Worm (Caenorhabditis elegans) whole organism, young adult: ENCODE results near the gene cyp-33E1.

Experiments used
- B0336.3 ChIP-seq: fragments of 200-800 bp; sonication (Bioruptor generic); IDR thresholded peaks from 2 replicates; pipeline ENCODE4 v1.3.6; 2022; ENCODE audit warnings: missing genetic modification characterization, missing compliant biosample characterization
- akir-1 ChIP-seq: fragments of 200-800 bp; sonication (Bioruptor generic); optimal IDR thresholded peaks from 2 replicates; lab custom pipeline; 2018; ENCODE audit warnings: mild to moderate bottlenecking, missing genetic modification characterization, moderate library complexity, missing compliant biosample characterization
- bed-2 ChIP-seq: fragments of 200-800 bp; sonication (Bioruptor generic); IDR thresholded peaks from 2 replicates; pipeline ENCODE4 v1.3.6; 2022; ENCODE audit warnings: missing genetic modification reagents, missing genetic modification characterization, missing compliant biosample characterization
- dpff-1 ChIP-seq: sonication (generic microtip); optimal IDR thresholded peaks from 2 replicates; lab custom pipeline; 2017; ENCODE audit warnings: mild to moderate bottlenecking, missing genetic modification characterization, missing compliant biosample characterization
- nfya-1 ChIP-seq: sonication (generic microtip); optimal IDR thresholded peaks from 2 replicates; lab custom pipeline; 2017; ENCODE audit warnings: antibody characterized with exemption, missing compliant biosample characterization, missing genetic modification characterization, borderline replicate concordance; ENCODE audit not compliant: insufficient read depth
- nhr-90 ChIP-seq: sonication (generic microtip); optimal IDR thresholded peaks from 2 replicates; lab custom pipeline; 2016; ENCODE audit warnings: missing genotype, mild to moderate bottlenecking, missing genetic modification characterization, missing compliant biosample characterization
- unc-62 ChIP-seq: fragments of 150-350 bp; optimal IDR thresholded peaks from 2 replicates; lab custom pipeline; 2014; ENCODE audit warnings: missing biosample characterization, missing genetic modification reagents, missing genetic modification characterization

DNA sequence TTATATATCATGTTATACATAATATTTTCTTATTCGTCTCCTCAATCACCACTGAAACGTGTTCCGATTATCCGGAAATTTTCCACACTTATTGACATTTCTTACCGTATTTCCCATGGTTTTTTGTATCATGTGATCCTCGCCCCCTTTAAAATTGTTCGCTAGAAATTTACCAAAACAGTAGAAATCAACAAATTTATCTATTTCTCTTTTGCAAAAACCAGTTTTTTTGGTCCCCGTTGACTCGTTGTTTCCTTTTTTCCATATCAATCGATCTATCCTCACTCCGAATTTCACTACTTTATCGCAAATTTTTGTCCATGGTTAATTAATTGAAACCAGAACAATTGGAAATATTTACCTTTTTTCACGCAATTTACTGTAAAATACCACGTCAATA, 22.7 kb downstream of the cyp-33E1 start:
- no peak for TF ChIP-seq bed-2 (GFP tag; lab: Robert Waterston, UW)
- no peak for TF ChIP-seq B0336.3 (GFP tag; lab: Robert Waterston, UW)
- no peak for TF ChIP-seq dpff-1 (tag; lab: Kevin White, UChicago)
- TF ChIP-seq unc-62 (GFP tag; lab: Kevin White, UChicago): no peak
- no peak for TF ChIP-seq akir-1 (GFP tag; lab: Kevin White, UChicago)
- no peak for TF ChIP-seq nfya-1 (tag; lab: Kevin White, UChicago)
- no peak for TF ChIP-seq nhr-90 (tag; lab: Kevin White, UChicago)
